Worm (Caenorhabditis elegans): ENCODE results near the gene nos-2.

Gene nos-2

DNA sequence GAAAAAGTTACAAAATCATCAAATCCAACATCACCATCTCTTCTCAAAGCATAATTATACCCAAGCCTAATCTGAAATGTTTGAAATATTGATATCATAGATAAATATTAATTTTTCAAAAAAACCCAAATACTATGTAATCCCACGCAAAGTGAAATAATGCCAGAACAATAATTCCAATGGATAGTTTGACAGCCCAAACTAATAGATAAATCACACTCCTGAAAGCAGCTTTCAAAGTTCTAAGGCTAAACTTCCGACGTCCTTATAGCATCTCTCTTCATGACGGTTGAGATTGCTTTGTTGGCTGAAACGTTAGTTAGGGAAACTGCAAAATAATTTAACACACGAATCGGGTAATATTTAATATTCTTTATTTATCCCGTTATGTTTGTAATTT, 33.8 kb downstream of the nos-2 start:
- no peak for TF ChIP-seq nhr-47 (tag; optimal IDR thresholded peaks at IDR 0.05)
- peak; percentile 0 for TF ChIP-seq nhr-90 (tag; optimal IDR thresholded peaks at IDR 0.05; ENCODE audit: poor library complexity)
- TF ChIP-seq nhr-71 (tag; optimal IDR thresholded peaks at IDR 0.05): peak; percentile 22

DNA sequence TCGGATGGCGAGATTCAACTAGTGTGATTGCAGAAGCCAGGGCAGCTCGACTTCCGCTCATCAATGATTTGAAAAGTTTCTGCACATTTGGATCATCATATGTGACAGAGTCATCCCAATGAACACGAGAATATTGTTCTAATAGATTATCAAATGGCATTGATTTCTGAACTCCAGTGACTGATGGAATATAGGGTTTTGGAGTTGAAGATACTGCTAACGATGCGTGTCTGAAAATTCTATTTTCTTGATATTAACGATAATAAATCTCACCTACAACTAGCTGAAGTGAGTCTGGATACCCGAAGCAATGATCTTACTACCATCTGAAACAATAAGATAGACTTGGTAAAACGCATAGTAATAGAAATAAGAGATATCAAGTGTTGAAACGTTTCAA, 35.4 kb downstream of the nos-2 start, which contains the start of gene mmaa-1:
mmaa-1 (minus strand) TSS at position 328 of the 400 bp plus-strand sequence.
- peak; percentile 10 for TF ChIP-seq nhr-71 (tag; optimal IDR thresholded peaks at IDR 0.05)
- no peak for TF ChIP-seq skn-1 (tag; optimal IDR thresholded peaks at IDR 0.05)

DNA sequence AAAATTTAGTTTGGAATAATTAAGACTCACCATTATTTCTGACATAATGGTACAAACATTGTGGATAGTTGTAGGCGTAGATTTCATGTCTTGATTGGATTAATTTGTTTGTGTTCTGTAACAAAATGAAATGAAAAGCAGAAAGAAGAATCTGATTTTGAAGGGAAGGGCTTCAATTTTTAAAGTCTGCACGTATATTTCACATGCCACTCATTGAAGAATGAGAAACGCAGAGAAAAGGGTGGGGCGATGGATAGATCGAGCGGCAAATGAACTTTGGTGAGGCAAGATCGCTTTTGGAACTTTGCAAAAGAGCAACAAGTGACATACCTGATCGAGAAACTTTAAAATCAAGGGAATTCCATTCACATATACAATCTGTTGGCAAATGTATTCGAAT, 36.9 kb downstream of the nos-2 start:
- TF ChIP-seq nhr-71 (tag; optimal IDR thresholded peaks at IDR 0.05) (peak; percentile 21), ces-1 (GFP tag; optimal IDR thresholded peaks at IDR 0.05) (no peak), pqm-1 (tag; optimal IDR thresholded peaks at IDR 0.05) (no peak), irx-1 (tag; optimal IDR thresholded peaks at IDR 0.05) (no peak), mdl-1 (tag; optimal IDR thresholded peaks at IDR 0.05) (no peak), dpl-1 (GFP tag; optimal IDR thresholded peaks at IDR 0.05) (no peak), unc-130 (tag; optimal IDR thresholded peaks at IDR 0.05) (no peak), unc-86 (tag; optimal IDR thresholded peaks at IDR 0.05) (no peak), egl-13 (tag; optimal IDR thresholded peaks at IDR 0.05) (no peak), nhr-84 (tag; optimal IDR thresholded peaks at IDR 0.05) (no peak), tlp-1 (tag; optimal IDR thresholded peaks at IDR 0.05) (no peak), aly-2 (tag; optimal IDR thresholded peaks at IDR 0.05) (no peak), grh-1 (GFP tag; IDR thresholded peaks at IDR 0.05) (no peak), jun-1 (tag; optimal IDR thresholded peaks at IDR 0.05) (no peak), blmp-1 (tag; optimal IDR thresholded peaks at IDR 0.05) (peak; percentile 17), unc-98 (GFP tag; IDR thresholded peaks at IDR 0.05) (no peak), snu-23 (GFP tag; optimal IDR thresholded peaks at IDR 0.05) (peak; percentile 22), pax-3 (tag; optimal IDR thresholded peaks at IDR 0.05) (no peak), tbx-2 (tag; optimal IDR thresholded peaks at IDR 0.05) (no peak), C34B4.2 (tag; optimal IDR thresholded peaks at IDR 0.05) (no peak)

DNA sequence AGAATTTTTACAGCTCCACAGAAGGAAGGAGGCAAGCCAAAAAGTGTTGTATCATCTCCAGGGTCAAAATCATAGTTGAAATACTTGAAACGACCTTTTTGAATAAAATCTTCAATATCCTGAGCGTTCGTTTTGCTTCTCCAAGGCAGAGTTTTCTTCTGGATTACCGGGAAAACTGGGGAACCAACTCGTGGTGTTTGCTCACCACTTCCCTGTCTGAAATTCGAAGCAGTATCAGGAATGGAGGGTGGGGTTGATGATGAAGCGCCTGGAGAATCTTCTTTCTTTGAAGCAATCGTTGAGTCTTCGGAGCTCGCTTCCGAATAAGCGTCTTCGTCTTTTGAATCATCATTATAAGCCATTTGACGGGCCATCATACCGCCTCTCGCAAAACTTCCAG, 37.7 kb downstream of the nos-2 start:
- TF ChIP-seq ces-1 (GFP tag; optimal IDR thresholded peaks at IDR 0.05) (no peak), ztf-4 (tag; optimal IDR thresholded peaks at IDR 0.05) (no peak), sup-37 (GFP tag; optimal IDR thresholded peaks at IDR 0.05) (no peak), ceh-82 (tag; optimal IDR thresholded peaks at IDR 0.05) (no peak), zip-4 (GFP tag; optimal IDR thresholded peaks at IDR 0.05) (no peak), lin-39 (tag; optimal IDR thresholded peaks at IDR 0.05) (no peak), unc-130 (tag; optimal IDR thresholded peaks at IDR 0.05) (no peak), ceh-90 (tag; optimal IDR thresholded peaks at IDR 0.05) (no peak), hpl-2 (GFP tag; optimal IDR thresholded peaks at IDR 0.05) (no peak), unc-30 (tag; optimal IDR thresholded peaks at IDR 0.05) (no peak)

DNA sequence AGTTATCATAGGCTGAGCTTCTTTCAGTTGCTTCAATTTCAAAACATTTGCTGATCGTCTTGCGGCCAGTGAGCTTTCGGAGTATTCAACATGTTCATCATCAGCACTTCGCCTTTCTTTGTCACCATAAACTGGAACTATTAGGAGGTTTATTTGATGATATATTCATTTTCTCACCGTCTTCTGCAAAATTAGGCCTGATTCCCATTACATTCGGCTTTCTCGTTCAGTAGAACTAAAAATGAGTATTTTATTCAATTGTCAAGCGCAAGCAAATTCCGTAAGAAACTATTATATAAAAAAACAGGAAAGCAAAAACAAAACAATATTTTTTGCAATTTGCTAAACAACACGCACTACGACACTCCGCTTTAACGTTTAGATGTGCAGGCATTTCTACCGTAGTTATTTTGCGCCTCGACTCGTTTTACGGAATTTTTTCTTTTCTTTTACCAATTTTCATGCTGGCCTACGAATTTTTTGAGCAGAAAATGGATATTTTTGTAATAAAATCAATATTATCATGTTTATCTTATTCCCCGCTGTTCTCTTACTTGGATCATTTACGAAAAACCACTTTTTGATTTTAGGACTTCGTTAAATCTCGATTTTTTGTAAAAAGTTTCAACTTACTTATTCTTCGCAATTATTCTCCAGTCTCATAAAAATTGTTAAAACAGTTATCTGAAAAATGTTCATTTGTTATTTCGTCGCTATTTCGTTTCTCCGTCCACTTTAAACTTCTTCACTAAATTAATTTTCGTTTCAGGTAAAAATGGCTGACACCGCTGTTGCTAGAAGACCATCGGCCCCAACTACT, 39.6 kb downstream of the nos-2 start, which contains the start of the genes farl-11 and rpl-33:
farl-11 (minus strand) TSS at position 242 of the 820 bp plus-strand sequence.
rpl-33 (plus strand) TSS at position 770 of the 820 bp plus-strand sequence.
- no peak for TF ChIP-seq C34B4.2 (tag; optimal IDR thresholded peaks at IDR 0.05)
- TF ChIP-seq nhr-20 (tag; optimal IDR thresholded peaks at IDR 0.05): peak; percentile 86
- TF ChIP-seq nhr-12 (tag; optimal IDR thresholded peaks at IDR 0.05): no peak
- peak; percentile 68 for TF ChIP-seq nhr-90 (tag; optimal IDR thresholded peaks at IDR 0.05; ENCODE audit: poor library complexity)
- TF ChIP-seq isw-1 (GFP tag; IDR thresholded peaks at IDR 0.05): peak; percentile 80
- TF ChIP-seq lin-39 (tag; optimal IDR thresholded peaks at IDR 0.05): peak; percentile 30
- TF ChIP-seq ceh-82 (tag; optimal IDR thresholded peaks at IDR 0.05): peak; percentile 77 to 92 (median 80)
- TF ChIP-seq elt-3 (tag; optimal IDR thresholded peaks at IDR 0.05): peak in 4 of 6 experiments; percentile 14 to 84 (median 61)
- TF ChIP-seq dsc-1 (tag; optimal IDR thresholded peaks at IDR 0.05): peak; percentile 64
- no peak for TF ChIP-seq hlh-17 (GFP tag; optimal IDR thresholded peaks at IDR 0.05; ENCODE audit: borderline replicate concordance)
- TF ChIP-seq vab-15 (tag; optimal IDR thresholded peaks at IDR 0.05): no peak
- peak; percentile 68 for TF ChIP-seq unc-86 (tag; optimal IDR thresholded peaks at IDR 0.05)
- peak; percentile 78 for TF ChIP-seq rnt-1 (tag; optimal IDR thresholded peaks at IDR 0.05)
- TF ChIP-seq aha-1 (tag; optimal IDR thresholded peaks at IDR 0.05): no peak
- TF ChIP-seq pag-3 (tag; optimal IDR thresholded peaks at IDR 0.05; ENCODE audit: borderline replicate concordance, insufficient read depth): no peak
- TF ChIP-seq aly-2 (tag; optimal IDR thresholded peaks at IDR 0.05): peak; percentile 77
- peak; percentile 89 for TF ChIP-seq fos-1 (tag; optimal IDR thresholded peaks at IDR 0.05)
- no peak for TF ChIP-seq fkh-4 (tag; optimal IDR thresholded peaks at IDR 0.05; ENCODE audit: borderline replicate concordance)
- no peak for TF ChIP-seq nhr-84 (tag; optimal IDR thresholded peaks at IDR 0.05)

Data from whole organism, L1 larva.